Worm (Caenorhabditis elegans) whole organism, L2 larva: ENCODE measurements around the gene spp-26.

Experiments used
- blmp-1 ChIP-seq: sonication (generic microtip); optimal IDR thresholded peaks from 2 replicates; lab custom pipeline; 2017; ENCODE audit warnings: missing genetic modification characterization, mild to moderate bottlenecking, missing compliant biosample characterization, antibody characterized with exemption, moderate library complexity; ENCODE audit not compliant: insufficient read depth
- elt-1 ChIP-seq: fragments of 150-350 bp; optimal IDR thresholded peaks from 2 replicates; lab custom pipeline; 2014; ENCODE audit warnings: missing biosample characterization, missing genetic modification characterization
- lin-13 ChIP-seq: fragments of 150-350 bp; optimal IDR thresholded peaks from 2 replicates; lab custom pipeline; 2014; ENCODE audit warnings: missing biosample characterization, missing genetic modification reagents, missing genetic modification characterization
- lin-39 ChIP-seq: fragments of 150-350 bp; optimal IDR thresholded peaks from 2 replicates; lab custom pipeline; 2014; ENCODE audit warnings: missing biosample characterization, missing genetic modification reagents, missing genetic modification characterization
- mab-5 ChIP-seq: fragments of 150-350 bp; optimal IDR thresholded peaks from 2 replicates; lab custom pipeline; 2014; ENCODE audit warnings: missing biosample characterization, missing genetic modification characterization
- mdl-1 ChIP-seq, 2 experiments: fragments of 150-350 bp in 1 of 2; sonication (generic microtip) in 1 of 2; optimal IDR thresholded peaks; 2 replicates each; lab custom pipeline; 2017; ENCODE audit warnings: missing biosample characterization in 2 of 2, missing genetic modification characterization in 2 of 2
- nhr-12 ChIP-seq: fragments of 150-350 bp; optimal IDR thresholded peaks from 2 replicates; lab custom pipeline; 2014; ENCODE audit warnings: missing biosample characterization, missing genetic modification characterization
- unc-62 ChIP-seq: fragments of 150-350 bp; optimal IDR thresholded peaks from 2 replicates; lab custom pipeline; 2014; ENCODE audit warnings: missing biosample characterization, missing genetic modification reagents, missing genetic modification characterization
- ztf-11 ChIP-seq: sonication (generic microtip); optimal IDR thresholded peaks from 2 replicates; lab custom pipeline; 2017; ENCODE audit warnings: missing biosample characterization, missing genetic modification characterization

DNA sequence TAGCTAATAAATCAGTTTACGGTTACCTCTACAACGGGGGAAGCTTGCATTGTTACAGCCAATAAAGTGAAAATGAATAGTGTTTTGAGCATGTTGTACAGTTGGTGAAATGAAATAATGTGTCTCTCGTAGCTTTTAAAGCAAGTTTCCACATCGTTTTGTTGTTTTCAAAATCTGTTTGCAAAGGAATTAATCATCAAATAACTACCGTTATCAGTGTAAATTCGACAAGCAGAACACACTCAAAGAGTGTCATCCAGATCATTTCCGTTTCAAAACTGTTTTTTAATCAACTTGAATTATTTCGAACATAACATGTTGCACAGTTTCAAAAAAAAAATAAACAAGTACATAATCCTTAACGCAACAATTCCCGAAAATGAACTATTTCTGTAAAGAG is 2.0 kb downstream of the spp-26 start, which contains the start of gene spp-27:
- TF ChIP-seq unc-62: no peak
- TF ChIP-seq blmp-1 (tag; lab: Kevin White, UChicago): no peak
- TF ChIP-seq ztf-11 (tag; lab: Kevin White, UChicago): no peak
- no peak for TF ChIP-seq elt-1 (tag; lab: Kevin White, UChicago)
- no peak for TF ChIP-seq mdl-1 (tag; optimal IDR thresholded peaks at IDR 0.05; lab: Kevin White, UChicago)
- TF ChIP-seq nhr-12: no peak
- TF ChIP-seq lin-39 (tag; lab: Kevin White, UChicago): no peak
- TF ChIP-seq lin-13 (GFP tag; lab: Kevin White, UChicago): no peak
- no peak for TF ChIP-seq mab-5 (tag; lab: Kevin White, UChicago)
